Worm (Caenorhabditis elegans) whole organism, young adult: ENCODE measurements around the gene air-1.
A peak's percentile ranks its signal among the peaks of the same experiment; 100 is the strongest.

ENCODE experiments used
- C17E4.6 ChIP-seq: fragments of 200-800 bp; sonication (Bioruptor generic); IDR thresholded peaks from 2 replicates; pipeline ENCODE4 v1.3.6; 2022; ENCODE audit warnings: missing genetic modification reagents, missing genetic modification characterization, missing compliant biosample characterization
- F52B5.7 ChIP-seq: sonication (generic microtip); optimal IDR thresholded peaks from 2 replicates; lab custom pipeline; 2016; ENCODE audit warnings: mild to moderate bottlenecking, missing genetic modification characterization, missing compliant biosample characterization
- F57A8.1 ChIP-seq: fragments of 200-800 bp; sonication (Bioruptor generic); optimal IDR thresholded peaks from 2 replicates; lab custom pipeline; 2018; ENCODE audit warnings: mild to moderate bottlenecking, missing genetic modification characterization, moderate library complexity, missing compliant biosample characterization
- T26A5.8 ChIP-seq: sonication (generic microtip); optimal IDR thresholded peaks from 2 replicates; lab custom pipeline; 2016; ENCODE audit warnings: missing genetic modification characterization, missing compliant biosample characterization
- Y53G8AR.9 ChIP-seq: fragments of 200-800 bp; sonication (Bioruptor generic); conservative IDR thresholded peaks from 2 replicates; pipeline ENCODE4 v1.3.6; 2022; ENCODE audit warnings: missing genetic modification reagents, missing genetic modification characterization, missing compliant biosample characterization
- Y56A3A.18 ChIP-seq: fragments of 200-800 bp; sonication (Bioruptor generic); IDR thresholded peaks from 2 replicates; pipeline ENCODE4 v1.3.6; 2022; ENCODE audit warnings: missing genetic modification reagents, missing genetic modification characterization, missing compliant biosample characterization
- aptf-2 ChIP-seq: fragments of 200-800 bp; sonication (Bioruptor generic); conservative IDR thresholded peaks from 2 replicates; pipeline ENCODE4 v1.3.6; 2022; ENCODE audit warnings: missing genetic modification reagents, missing genetic modification characterization, missing compliant biosample characterization
- attf-5 ChIP-seq: fragments of 200-800 bp; sonication (Bioruptor generic); optimal IDR thresholded peaks from 2 replicates; lab custom pipeline; 2018; ENCODE audit warnings: mild to moderate bottlenecking, missing genetic modification characterization, missing compliant biosample characterization
- bed-2 ChIP-seq: fragments of 200-800 bp; sonication (Bioruptor generic); IDR thresholded peaks from 2 replicates; pipeline ENCODE4 v1.3.6; 2022; ENCODE audit warnings: missing genetic modification reagents, missing genetic modification characterization, missing compliant biosample characterization
- cebp-1 ChIP-seq, 2 experiments: fragments of 200-800 bp in 1 of 2; sonication (Bioruptor generic) in 1 of 2; sonication (generic microtip) in 1 of 2; IDR thresholded peaks in 1 of 2; optimal IDR thresholded peaks in 1 of 2; 2 replicates each; pipeline versions ENCODE4 v1.3.6 to Lab custom; 2017 to 2022; ENCODE audit warnings: missing compliant biosample characterization in 2 of 2, missing genetic modification characterization in 2 of 2, mild to moderate bottlenecking in 1 of 2, missing genetic modification reagents in 1 of 2, moderate library complexity in 1 of 2
- ceh-27 ChIP-seq: fragments of 200-800 bp; sonication (Bioruptor generic); optimal IDR thresholded peaks from 2 replicates; lab custom pipeline; 2018; ENCODE audit warnings: mild to moderate bottlenecking, missing genetic modification characterization, moderate library complexity, missing compliant biosample characterization
- ceh-40 ChIP-seq: fragments of 200-800 bp; sonication (Bioruptor generic); IDR thresholded peaks from 2 replicates; pipeline ENCODE4 v1.3.6; 2022; ENCODE audit warnings: missing genetic modification characterization, missing compliant biosample characterization
- ceh-58 ChIP-seq: fragments of 200-800 bp; sonication (Bioruptor generic); IDR thresholded peaks from 2 replicates; pipeline ENCODE4 v1.3.6; 2022; ENCODE audit warnings: missing genetic modification characterization, missing compliant biosample characterization
- die-1 ChIP-seq: sonication (generic microtip); optimal IDR thresholded peaks from 2 replicates; lab custom pipeline; 2016; ENCODE audit warnings: missing genotype, mild to moderate bottlenecking, missing genetic modification characterization, missing compliant biosample characterization
- ekl-4 ChIP-seq: fragments of 200-800 bp; sonication (Bioruptor generic); IDR thresholded peaks from 2 replicates; pipeline ENCODE4 v1.3.6; 2022; ENCODE audit warnings: missing genetic modification reagents, missing genetic modification characterization, missing compliant biosample characterization
- fkh-3 ChIP-seq: sonication (generic microtip); optimal IDR thresholded peaks from 2 replicates; lab custom pipeline; 2016; ENCODE audit warnings: mild to moderate bottlenecking, missing genetic modification characterization, missing compliant biosample characterization
- hlh-12 ChIP-seq: sonication (generic microtip); optimal IDR thresholded peaks from 2 replicates; lab custom pipeline; 2016; ENCODE audit warnings: missing genetic modification characterization, missing compliant biosample characterization
- hmg-1.2 ChIP-seq: fragments of 200-800 bp; sonication (Bioruptor generic); IDR thresholded peaks from 2 replicates; pipeline ENCODE4 v1.3.6; 2022; ENCODE audit warnings: missing genetic modification reagents, missing genetic modification characterization, missing compliant biosample characterization
- hmg-20 ChIP-seq: fragments of 200-800 bp; sonication (Bioruptor generic); IDR thresholded peaks from 2 replicates; pipeline ENCODE4 v1.3.6; 2022; ENCODE audit warnings: missing genetic modification reagents, missing genetic modification characterization, missing compliant biosample characterization
- mcd-1 ChIP-seq: fragments of 200-800 bp; sonication (Bioruptor generic); IDR thresholded peaks from 2 replicates; pipeline ENCODE4 v1.3.6; 2022; ENCODE audit warnings: missing genetic modification reagents, missing genetic modification characterization, missing compliant biosample characterization
- nhr-120 ChIP-seq: fragments of 200-800 bp; sonication (Bioruptor generic); IDR thresholded peaks from 2 replicates; pipeline ENCODE4 v1.3.6; 2022; ENCODE audit warnings: missing genetic modification characterization, missing compliant biosample characterization
- nhr-27 ChIP-seq: fragments of 200-800 bp; sonication (Bioruptor generic); optimal IDR thresholded peaks from 2 replicates; lab custom pipeline; 2018; ENCODE audit warnings: mild to moderate bottlenecking, missing genetic modification characterization, moderate library complexity, missing compliant biosample characterization
- pbrm-1 ChIP-seq: fragments of 200-800 bp; sonication (Bioruptor generic); IDR thresholded peaks from 2 replicates; pipeline ENCODE4 v1.3.6; 2022; ENCODE audit warnings: missing genetic modification reagents, missing genetic modification characterization, missing compliant biosample characterization
- rec-8 ChIP-seq, 2 experiments: sonication (generic microtip); optimal IDR thresholded peaks; 2 replicates each; lab custom pipeline; 2016; ENCODE audit warnings: mild to moderate bottlenecking in 2 of 2, missing genetic modification characterization in 2 of 2, missing genetic modification reagents in 2 of 2, missing genotype in 2 of 2, missing biosample characterization in 1 of 2, missing compliant biosample characterization in 1 of 2, moderate library complexity in 1 of 2
- repo-1 ChIP-seq: sonication (generic microtip); optimal IDR thresholded peaks from 2 replicates; lab custom pipeline; 2017; ENCODE audit warnings: mild to moderate bottlenecking, missing genetic modification characterization, missing compliant biosample characterization
- rpc-1 ChIP-seq, 2 experiments: fragments of 150-350 bp in 1 of 2; sonication (generic microtip) in 1 of 2; optimal IDR thresholded peaks; 2 replicates each; lab custom pipeline; 2014 to 2018; ENCODE audit warnings: missing biosample characterization in 1 of 2, missing genetic modification characterization in 1 of 2, missing genetic modification reagents in 1 of 2, missing genotype in 1 of 2
- sea-2 ChIP-seq: fragments of 200-800 bp; sonication (Bioruptor generic); IDR thresholded peaks from 2 replicates; pipeline ENCODE4 v1.3.6; 2022; ENCODE audit warnings: missing genetic modification characterization, missing compliant biosample characterization
- tbp1 ChIP-seq: fragments of 200-800 bp; sonication (Bioruptor generic); optimal IDR thresholded peaks from 2 replicates; lab custom pipeline; 2018; ENCODE audit warnings: mild to moderate bottlenecking, missing genetic modification characterization, missing compliant biosample characterization
- tbx-9 ChIP-seq: sonication (generic microtip); optimal IDR thresholded peaks from 2 replicates; lab custom pipeline; 2016; ENCODE audit warnings: borderline replicate concordance, missing genetic modification characterization, inconsistent platforms, missing compliant biosample characterization
- unc-62 ChIP-seq: fragments of 150-350 bp; optimal IDR thresholded peaks from 2 replicates; lab custom pipeline; 2014; ENCODE audit warnings: missing biosample characterization, missing genetic modification reagents, missing genetic modification characterization
- xnd-1 ChIP-seq: sonication (generic microtip); optimal IDR thresholded peaks from 2 replicates; lab custom pipeline; 2016; ENCODE audit warnings: missing genotype, missing genetic modification reagents, missing genetic modification characterization, missing compliant biosample characterization
- ztf-22 ChIP-seq: fragments of 200-800 bp; sonication (Bioruptor generic); optimal IDR thresholded peaks from 2 replicates; lab custom pipeline; 2018; ENCODE audit warnings: mild to moderate bottlenecking, missing genetic modification characterization, moderate library complexity, missing compliant biosample characterization
- ztf-26 ChIP-seq: sonication (generic microtip); optimal IDR thresholded peaks from 2 replicates; lab custom pipeline; 2017; ENCODE audit warnings: missing genetic modification characterization, missing compliant biosample characterization

Gene air-1

ce11 chrV:8180745-8181144 lies 40.5 kb upstream of the air-1 start:
- peak; percentile 64; the same call in 1 of the 2 replicates for TF ChIP-seq mcd-1 (GFP tag; lab: Robert Waterston, UW)

- TF ChIP-seq cebp-1 (GFP tag; IDR thresholded peaks at IDR 0.05; lab: Robert Waterston, UW) (peak; percentile 59; the same call in 1 of the 2 replicates), cebp-1 (tag; optimal IDR thresholded peaks at IDR 0.05; lab: Kevin White, UChicago) (no peak), Y56A3A.18 (GFP tag; lab: Robert Waterston, UW) (no peak)
Observed at ce11 chrV:8183384-8183783, 37.9 kb upstream of the air-1 start, which contains the start of gene srp-8. TSS of gene srp-8 (plus strand) at chrV:8183684.

DNA sequence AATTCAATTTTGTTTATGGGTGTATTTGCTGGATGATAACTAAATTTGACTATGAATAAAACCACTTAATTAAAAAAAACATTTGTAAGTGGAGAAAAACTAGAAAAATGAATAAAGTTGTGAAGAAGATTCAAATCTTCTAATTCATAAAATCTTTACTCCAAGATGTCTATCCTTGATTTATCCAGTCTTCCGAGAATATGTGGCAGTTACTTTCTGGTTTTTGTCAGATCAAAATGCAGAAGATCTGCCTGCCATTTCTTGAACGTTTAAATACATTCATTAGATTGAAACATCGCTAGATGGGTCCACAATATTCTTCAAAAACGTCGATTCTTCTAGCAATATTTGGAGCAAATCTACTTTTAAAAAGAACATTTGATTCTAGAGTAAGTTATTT lies 35.6 kb upstream of the air-1 start, which contains the start of gene F20D6.2:
TSS of gene F20D6.2 (plus strand) at position 301 of the 400 bp plus-strand sequence.
- TF ChIP-seq hmg-20 (GFP tag; lab: Robert Waterston, UW) (no peak), rec-8 (tag; optimal IDR thresholded peaks at IDR 0.05; lab: Kevin White, UChicago) (no peak), xnd-1 (tag; lab: Kevin White, UChicago) (no peak), tbp1 (GFP tag; lab: Kevin White, UChicago) (no peak), ekl-4 (GFP tag; lab: Robert Waterston, UW) (no peak), ztf-22 (GFP tag; lab: Kevin White, UChicago) (no peak), nhr-120 (no peak), ztf-26 (tag; lab: Kevin White, UChicago) (no peak), bed-2 (GFP tag; lab: Robert Waterston, UW) (no peak), C17E4.6 (GFP tag; lab: Robert Waterston, UW) (no peak), T26A5.8 (tag; lab: Kevin White, UChicago) (no peak), sea-2 (GFP tag; lab: Robert Waterston, UW) (no peak), ceh-58 (GFP tag; lab: Robert Waterston, UW) (no peak), unc-62 (GFP tag; lab: Kevin White, UChicago) (no peak), die-1 (tag; lab: Kevin White, UChicago) (no peak), F52B5.7 (tag; lab: Kevin White, UChicago) (no peak), repo-1 (tag; lab: Kevin White, UChicago) (no peak), pbrm-1 (no peak)

ce11 chrV:8188421-8188820 lies 32.9 kb upstream of the air-1 start, which contains the start of gene F20D6.15:
TSS of gene F20D6.15 (minus strand) at chrV:8188467.
- TF ChIP-seq hlh-12 (tag; lab: Kevin White, UChicago) (no peak), Y53G8AR.9 (GFP tag; lab: Robert Waterston, UW) (no peak), hmg-1.2 (GFP tag; lab: Robert Waterston, UW) (no peak), aptf-2 (no peak), tbx-9 (tag; lab: Kevin White, UChicago) (no peak), ceh-27 (GFP tag; lab: Kevin White, UChicago) (no peak), F57A8.1 (GFP tag; lab: Kevin White, UChicago) (no peak), fkh-3 (tag; lab: Kevin White, UChicago) (no peak), ceh-40 (GFP tag; lab: Robert Waterston, UW) (no peak), nhr-27 (tag; lab: Kevin White, UChicago) (no peak), rpc-1 (optimal IDR thresholded peaks at IDR 0.05; lab: Kevin White, UChicago) (no peak), rpc-1 (tag; optimal IDR thresholded peaks at IDR 0.05; lab: Kevin White, UChicago) (no peak), attf-5 (GFP tag; lab: Kevin White, UChicago) (no peak)
- TF ChIP-seq, all 124 proteins: peak for 0
